Worm (Caenorhabditis elegans) whole organism, late embryonic: ENCODE measurements around the gene Y39B6A.37.
A peak's percentile ranks its signal among the peaks of the same experiment; 100 is the strongest.
"Not testable (repeated sequence)": the region's sequence is repeated elsewhere in the genome, so short reads cannot be mapped to it uniquely, and the experiment has no call there.

Source experiments
- K02D7.2 ChIP-seq: sonication (generic microtip); optimal IDR thresholded peaks from 2 replicates; lab custom pipeline; 2017; ENCODE audit warnings: mild to moderate bottlenecking, missing genetic modification characterization, missing compliant biosample characterization
- K09A11.1 ChIP-seq: sonication (generic microtip); optimal IDR thresholded peaks from 2 replicates; lab custom pipeline; 2017; ENCODE audit warnings: antibody characterized with exemption, mild to moderate bottlenecking, missing genetic modification characterization, missing compliant biosample characterization; ENCODE audit not compliant: insufficient read depth
- T23F11.4 ChIP-seq: fragments of 200-800 bp; sonication (Bioruptor generic); optimal IDR thresholded peaks from 2 replicates; lab custom pipeline; 2018; ENCODE audit warnings: mild to moderate bottlenecking, missing genetic modification characterization, missing compliant biosample characterization
- ahr-1 ChIP-seq: sonication (generic microtip); optimal IDR thresholded peaks from 2 replicates; lab custom pipeline; 2016; ENCODE audit warnings: missing genetic modification characterization, missing compliant biosample characterization
- ceh-14 ChIP-seq: sonication (generic microtip); optimal IDR thresholded peaks from 2 replicates; lab custom pipeline; 2016; ENCODE audit warnings: missing genotype, missing genetic modification characterization, missing compliant biosample characterization
- ceh-2 ChIP-seq: sonication (generic microtip); optimal IDR thresholded peaks from 2 replicates; lab custom pipeline; 2016; ENCODE audit warnings: missing genotype, missing genetic modification characterization, missing compliant biosample characterization
- ceh-22 ChIP-seq: sonication (generic microtip); optimal IDR thresholded peaks from 2 replicates; lab custom pipeline; 2017; ENCODE audit warnings: missing biosample characterization, missing genetic modification characterization
- ceh-30 ChIP-seq: fragments of 150-350 bp; optimal IDR thresholded peaks from 2 replicates; lab custom pipeline; 2014; ENCODE audit warnings: missing biosample characterization, missing genetic modification characterization
- ceh-31 ChIP-seq: sonication (generic microtip); optimal IDR thresholded peaks from 2 replicates; lab custom pipeline; 2016; ENCODE audit warnings: missing genetic modification characterization, missing compliant biosample characterization
- ceh-48 ChIP-seq: sonication (generic microtip); optimal IDR thresholded peaks from 2 replicates; lab custom pipeline; 2016; ENCODE audit warnings: missing genetic modification characterization, inconsistent platforms, missing compliant biosample characterization
- che-1 ChIP-seq: sonication (generic microtip); optimal IDR thresholded peaks from 2 replicates; lab custom pipeline; 2016; ENCODE audit warnings: mild to moderate bottlenecking, missing genetic modification characterization, missing compliant biosample characterization
- dve-1 ChIP-seq: sonication (generic microtip); optimal IDR thresholded peaks from 2 replicates; lab custom pipeline; 2017; ENCODE audit warnings: antibody characterized with exemption, mild to moderate bottlenecking, missing genetic modification characterization, missing compliant biosample characterization
- elt-2 ChIP-seq: sonication (generic microtip); optimal IDR thresholded peaks from 2 replicates; lab custom pipeline; 2016; ENCODE audit warnings: missing genetic modification reagents, missing genetic modification characterization, missing compliant biosample characterization
- elt-4 ChIP-seq: sonication (generic microtip); optimal IDR thresholded peaks from 2 replicates; lab custom pipeline; 2016; ENCODE audit warnings: missing genetic modification characterization, missing compliant biosample characterization
- ets-4 ChIP-seq: sonication (generic microtip); optimal IDR thresholded peaks from 2 replicates; lab custom pipeline; 2016; ENCODE audit warnings: missing genetic modification characterization, missing compliant biosample characterization
- eyg-1 ChIP-seq: sonication (generic microtip); optimal IDR thresholded peaks from 2 replicates; lab custom pipeline; 2016; ENCODE audit warnings: missing genotype, missing genetic modification characterization, missing compliant biosample characterization
- fkh-10 ChIP-seq: fragments of 150-350 bp; optimal IDR thresholded peaks from 2 replicates; lab custom pipeline; 2014; ENCODE audit warnings: missing biosample characterization, missing genetic modification reagents, missing genetic modification characterization
- fkh-6 ChIP-seq: sonication (generic microtip); optimal IDR thresholded peaks from 2 replicates; lab custom pipeline; 2016; ENCODE audit warnings: missing genetic modification characterization, missing compliant biosample characterization
- gmeb-2 ChIP-seq: sonication (generic microtip); optimal IDR thresholded peaks from 2 replicates; lab custom pipeline; 2016; ENCODE audit warnings: missing genetic modification characterization, inconsistent platforms, missing compliant biosample characterization
- hlh-30 ChIP-seq: sonication (generic microtip); optimal IDR thresholded peaks from 2 replicates; lab custom pipeline; 2017; ENCODE audit warnings: antibody characterized with exemption, missing genetic modification characterization, missing compliant biosample characterization; ENCODE audit not compliant: insufficient read depth
- hlh-6 ChIP-seq: sonication (generic microtip); optimal IDR thresholded peaks from 2 replicates; lab custom pipeline; 2016; ENCODE audit warnings: missing genotype, missing genetic modification characterization, missing compliant biosample characterization
- lin-11 ChIP-seq: fragments of 200-800 bp; sonication (Bioruptor generic); optimal IDR thresholded peaks from 2 replicates; lab custom pipeline; 2018; ENCODE audit warnings: mild to moderate bottlenecking, missing genetic modification characterization, missing compliant biosample characterization
- mec-3 ChIP-seq: sonication (generic microtip); optimal IDR thresholded peaks from 2 replicates; lab custom pipeline; 2016; ENCODE audit warnings: borderline replicate concordance, missing genetic modification characterization, missing compliant biosample characterization
- nfya-1 ChIP-seq: sonication (generic microtip); optimal IDR thresholded peaks from 2 replicates; lab custom pipeline; 2017; ENCODE audit warnings: missing genetic modification characterization, mild to moderate bottlenecking, missing compliant biosample characterization, antibody characterized with exemption, moderate library complexity
- nhr-11 ChIP-seq: fragments of 150-350 bp; optimal IDR thresholded peaks from 2 replicates; lab custom pipeline; 2014; ENCODE audit warnings: missing biosample characterization, missing genetic modification characterization
- nhr-232 ChIP-seq: sonication (generic microtip); optimal IDR thresholded peaks from 2 replicates; lab custom pipeline; 2016; ENCODE audit warnings: missing genetic modification characterization, missing compliant biosample characterization
- npax-4 ChIP-seq: sonication (generic microtip); optimal IDR thresholded peaks from 2 replicates; lab custom pipeline; 2016; ENCODE audit warnings: missing genetic modification characterization, missing compliant biosample characterization
- odd-2 ChIP-seq: sonication (generic microtip); optimal IDR thresholded peaks from 2 replicates; lab custom pipeline; 2017; ENCODE audit warnings: antibody characterized with exemption, mild to moderate bottlenecking, missing genetic modification characterization, missing compliant biosample characterization
- pag-3 ChIP-seq: sonication (generic microtip); optimal IDR thresholded peaks from 2 replicates; lab custom pipeline; 2016; ENCODE audit warnings: missing compliant biosample characterization, missing genetic modification characterization, borderline replicate concordance
- pax-1 ChIP-seq: fragments of 150-350 bp; optimal IDR thresholded peaks from 2 replicates; lab custom pipeline; 2014; ENCODE audit warnings: missing biosample characterization, missing genetic modification characterization
- pqm-1 ChIP-seq: sonication (generic microtip); optimal IDR thresholded peaks from 2 replicates; lab custom pipeline; 2016; ENCODE audit warnings: missing genetic modification characterization, missing compliant biosample characterization
- ref-2 ChIP-seq: sonication (generic microtip); optimal IDR thresholded peaks from 2 replicates; lab custom pipeline; 2016; ENCODE audit warnings: missing genetic modification characterization, missing compliant biosample characterization
- sdc-2 ChIP-seq: sonication (generic microtip); optimal IDR thresholded peaks from 2 replicates; lab custom pipeline; 2016; ENCODE audit warnings: missing genotype, missing genetic modification characterization, missing compliant biosample characterization
- sox-4 ChIP-seq: sonication (generic microtip); optimal IDR thresholded peaks from 2 replicates; lab custom pipeline; 2017; ENCODE audit warnings: mild to moderate bottlenecking, missing genetic modification characterization, inconsistent platforms, missing compliant biosample characterization
- syd-9 ChIP-seq: sonication (generic microtip); optimal IDR thresholded peaks from 2 replicates; lab custom pipeline; 2016; ENCODE audit warnings: mild to moderate bottlenecking, missing genetic modification characterization, moderate library complexity, missing compliant biosample characterization
- unc-42 ChIP-seq: sonication (generic microtip); optimal IDR thresholded peaks from 2 replicates; lab custom pipeline; 2016; ENCODE audit warnings: missing genotype, missing genetic modification characterization, missing compliant biosample characterization
- unc-86 ChIP-seq: sonication (generic microtip); optimal IDR thresholded peaks from 2 replicates; lab custom pipeline; 2016; ENCODE audit warnings: missing genetic modification characterization, missing compliant biosample characterization
- ztf-16 ChIP-seq: sonication (generic microtip); optimal IDR thresholded peaks from 2 replicates; lab custom pipeline; 2017; ENCODE audit warnings: missing genetic modification characterization, missing compliant biosample characterization

Y39B6A.37 gene

DNA sequence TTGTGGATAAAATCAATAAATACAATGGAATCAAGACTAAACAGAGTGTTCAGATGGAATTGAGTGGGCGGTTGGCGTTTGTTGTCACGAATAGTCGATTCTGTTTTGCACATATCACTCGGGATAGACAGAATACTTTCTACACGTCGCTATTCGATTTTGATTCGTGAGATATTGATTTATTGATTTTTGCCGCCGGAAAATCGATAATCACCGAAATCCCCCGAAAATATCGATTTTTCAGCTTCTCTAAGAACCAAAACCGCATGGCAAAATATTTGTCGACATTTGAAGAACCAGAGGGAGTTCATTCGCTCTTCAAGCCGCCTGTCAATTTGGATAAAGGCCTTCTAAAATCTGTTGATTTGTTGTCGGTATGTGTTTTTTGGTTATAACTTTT, 19.8 kb downstream of the Y39B6A.37 start:
- TF ChIP-seq ceh-48 (tag; lab: Kevin White, UChicago) (peak; percentile 45), odd-2 (no peak)

ce11 chrV:19013215-19013614, 22.6 kb downstream of the Y39B6A.37 start:
- no peak for TF ChIP-seq dve-1 (tag; lab: Kevin White, UChicago)
- no peak for TF ChIP-seq ceh-30 (tag; lab: Kevin White, UChicago)
- TF ChIP-seq pax-1 (tag; lab: Kevin White, UChicago): no peak
- TF ChIP-seq ztf-16 (tag; lab: Kevin White, UChicago): no peak
- no peak for TF ChIP-seq unc-86 (tag; lab: Kevin White, UChicago)
- no peak for TF ChIP-seq K09A11.1 (tag; lab: Kevin White, UChicago)
- no peak for TF ChIP-seq ceh-2
- no peak for TF ChIP-seq pag-3
- no peak for TF ChIP-seq mec-3
- no peak for TF ChIP-seq ceh-14 (tag; lab: Kevin White, UChicago)
- TF ChIP-seq fkh-6 (tag; lab: Kevin White, UChicago): no peak
- no peak for TF ChIP-seq ceh-22 (tag; lab: Kevin White, UChicago)
- TF ChIP-seq syd-9: no peak
- no peak for TF ChIP-seq sdc-2 (tag; lab: Kevin White, UChicago)

DNA sequence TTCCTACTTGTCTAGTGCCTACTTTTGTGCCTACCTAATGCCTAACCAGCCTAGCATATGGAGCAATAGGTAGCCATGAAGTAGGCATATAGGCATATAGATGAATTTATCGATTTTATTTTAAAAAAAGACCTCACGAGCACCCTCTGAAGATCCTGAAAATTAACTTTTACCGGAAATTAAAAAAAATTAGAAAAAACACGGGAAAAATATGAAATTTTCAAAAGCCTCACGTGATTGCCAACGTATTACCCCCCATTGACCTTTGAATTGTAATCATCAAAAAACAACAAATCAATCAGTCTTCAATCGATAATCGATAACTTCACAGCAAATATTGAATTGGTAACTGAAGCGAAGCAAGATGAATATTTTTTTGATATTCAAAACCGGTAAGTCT, 23.6 kb downstream of the Y39B6A.37 start, which contains the start of gene Y39B6A.30:
Y39B6A.30 (plus strand) TSS at position 301 of the 400 bp plus-strand sequence.
- TF ChIP-seq ceh-48, hlh-30, che-1 (tag; lab: Kevin White, UChicago): not testable (repeated sequence)
- TF ChIP-seq, all 69 proteins: peak for 0; not testable (repeated sequence) for 69

DNA sequence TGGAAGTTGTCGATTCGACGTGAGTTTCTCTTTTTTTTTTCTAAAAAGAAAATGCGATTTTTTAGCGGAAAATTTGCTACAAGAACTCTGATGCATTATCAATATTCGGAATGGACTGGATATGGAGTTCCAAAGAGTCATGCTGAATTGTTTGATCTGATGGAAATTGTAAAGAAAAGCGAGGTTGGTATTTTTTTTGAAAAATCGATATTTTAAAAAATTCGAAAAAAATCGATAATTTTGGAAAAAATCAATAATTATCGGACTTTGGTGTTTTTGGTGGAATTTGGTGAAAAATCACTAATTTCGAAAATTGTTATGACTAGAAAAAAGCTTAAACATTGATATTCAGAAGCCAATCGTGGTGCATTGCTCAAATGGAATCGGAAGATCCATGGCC, 28.6 kb downstream of the Y39B6A.37 start:
- TF ChIP-seq ceh-48 (tag; lab: Kevin White, UChicago): peak; percentile 20
- TF ChIP-seq unc-42 (tag; lab: Kevin White, UChicago): no peak

DNA sequence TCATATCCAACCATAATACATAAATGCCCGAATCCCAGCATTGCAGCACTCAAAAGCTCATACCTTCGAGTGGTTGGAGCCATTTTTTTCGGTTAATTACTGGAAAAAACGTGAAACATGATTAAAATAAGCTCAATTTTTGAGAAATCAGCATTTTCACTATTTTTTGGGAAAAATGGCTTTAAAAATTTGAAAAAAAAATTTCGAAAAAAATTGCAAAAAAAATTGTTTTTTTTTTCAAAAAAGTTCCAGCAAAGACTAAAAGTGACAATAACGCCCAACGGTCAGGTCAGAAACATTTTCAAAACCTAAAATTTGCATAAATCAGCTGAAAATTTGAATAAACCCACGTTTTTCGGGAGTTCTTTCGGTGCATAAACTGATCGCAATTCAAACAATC, 34.0 kb downstream of the Y39B6A.37 start, which contains the start of gene Y39B6A.29:
Y39B6A.29 (minus strand) TSS at position 101 of the 400 bp plus-strand sequence.
- TF ChIP-seq nfya-1 (tag; lab: Kevin White, UChicago) (no peak), eyg-1 (tag; lab: Kevin White, UChicago) (no peak), ceh-31 (tag; lab: Kevin White, UChicago) (no peak), ref-2 (tag; lab: Kevin White, UChicago) (no peak), ceh-14 (tag; lab: Kevin White, UChicago) (no peak), pqm-1 (tag; lab: Kevin White, UChicago) (no peak), K02D7.2 (tag; lab: Kevin White, UChicago) (no peak), nhr-11 (no peak), ahr-1 (tag; lab: Kevin White, UChicago) (no peak), elt-4 (tag; lab: Kevin White, UChicago) (no peak), nhr-232 (no peak), lin-11 (tag; lab: Kevin White, UChicago) (no peak), npax-4 (tag; lab: Kevin White, UChicago) (no peak)

- TF ChIP-seq T23F11.4 (GFP tag; lab: Kevin White, UChicago): no peak
- TF ChIP-seq ceh-31 (tag; lab: Kevin White, UChicago): no peak
- no peak for TF ChIP-seq hlh-6
- TF ChIP-seq mec-3: no peak
- no peak for TF ChIP-seq syd-9
- no peak for TF ChIP-seq gmeb-2 (tag; lab: Kevin White, UChicago)
- TF ChIP-seq odd-2: no peak
- TF ChIP-seq npax-4 (tag; lab: Kevin White, UChicago): no peak
- no peak for TF ChIP-seq nhr-232
- no peak for TF ChIP-seq elt-2 (tag; lab: Kevin White, UChicago)
- no peak for TF ChIP-seq sox-4 (tag; lab: Kevin White, UChicago)
- TF ChIP-seq unc-42 (tag; lab: Kevin White, UChicago): no peak
- no peak for TF ChIP-seq ztf-16 (tag; lab: Kevin White, UChicago)
- no peak for TF ChIP-seq elt-4 (tag; lab: Kevin White, UChicago)
- no peak for TF ChIP-seq eyg-1 (tag; lab: Kevin White, UChicago)
- TF ChIP-seq fkh-10 (GFP tag; lab: Kevin White, UChicago): no peak
- TF ChIP-seq che-1 (tag; lab: Kevin White, UChicago): no peak
- no peak for TF ChIP-seq ets-4 (tag; lab: Kevin White, UChicago)
- TF ChIP-seq, all 69 proteins: peak for 0
Observed at ce11 chrV:19026163-19026562, 35.5 kb downstream of the Y39B6A.37 start, which contains the start of gene Y39B6A.25. Gene Y39B6A.25 (plus strand): TSS chrV:19026463.
